Worm (Caenorhabditis elegans): Measurements from ENCODE around the gene fbxb-21.
A peak's percentile ranks its signal among the peaks of the same experiment; 100 is the strongest.
"Not testable (repeated sequence)": the region's sequence is repeated elsewhere in the genome, so short reads cannot be mapped to it uniquely, and the experiment has no call there.

fbxb-21 gene

DNA sequence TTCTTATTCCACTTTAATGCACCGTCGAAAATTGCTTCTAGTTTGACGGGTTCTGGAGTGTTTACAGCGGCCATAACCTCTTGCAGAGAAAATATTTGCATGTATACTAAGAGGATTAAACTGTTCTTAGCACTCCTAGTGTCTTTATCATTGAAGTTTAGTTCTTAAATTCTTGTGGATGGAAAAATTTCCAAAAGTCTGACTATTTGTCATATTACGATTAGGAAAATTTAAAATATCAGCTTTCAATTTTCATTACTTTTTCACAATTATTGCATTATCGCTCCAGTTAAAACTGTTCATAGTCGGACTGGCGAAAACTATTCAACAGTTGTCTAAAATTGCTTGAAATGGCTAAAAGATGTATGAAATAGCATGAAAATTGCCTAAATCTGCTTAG is 12.2 kb upstream of the fbxb-21 start, which contains the start of gene ZC204.13:
TSS of gene ZC204.13 (minus strand) at position 101 of the 400 bp plus-strand sequence.
- TF ChIP-seq daf-19 (GFP tag; conservative IDR thresholded peaks at IDR 0.05); ZK546.5 (tag; optimal IDR thresholded peaks at IDR 0.05); dmd-9 (GFP tag; IDR thresholded peaks at IDR 0.05): not testable (repeated sequence)

DNA sequence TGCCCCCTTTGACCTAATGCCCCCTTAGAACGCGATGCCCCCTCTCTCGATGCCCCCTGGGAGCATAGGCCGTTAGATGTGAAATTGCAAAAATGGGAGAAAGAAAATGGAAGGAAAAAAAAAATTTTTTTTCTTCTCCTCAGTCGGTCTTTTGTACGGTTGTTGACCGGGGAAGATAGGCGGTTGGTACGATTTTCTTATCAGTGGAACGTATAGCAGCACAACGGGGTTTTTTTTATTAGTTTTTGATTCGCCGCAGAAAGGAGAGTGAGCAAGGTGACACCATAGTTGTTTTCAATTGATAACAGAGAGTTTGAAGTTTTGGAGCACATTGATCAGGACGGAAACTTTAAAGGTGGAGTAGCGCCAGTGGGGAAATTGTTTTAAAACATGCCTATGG is 11.1 kb upstream of the fbxb-21 start:
- TF ChIP-seq T26A8.4 (GFP tag; IDR thresholded peaks at IDR 0.05) (0 out of 2 replicates have a peak, but pooled peaks have one; percentile 45), dmd-6 (GFP tag; IDR thresholded peaks at IDR 0.05) (peak; percentile 88), tra-1 (GFP tag; IDR thresholded peaks at IDR 0.05) (peak; percentile 55; the same call in 1 of the 2 replicates), daf-16 (tag; optimal IDR thresholded peaks at IDR 0.05) (peak; percentile 48), php-3 (GFP tag; IDR thresholded peaks at IDR 0.05) (peak; percentile 70), duxl-1 (tag; optimal IDR thresholded peaks at IDR 0.05; ENCODE audit: poor library complexity) (peak; percentile 26), lin-1 (GFP tag; IDR thresholded peaks at IDR 0.05) (peak; percentile 43; the same call in 1 of the 2 replicates), dmd-9 (GFP tag; IDR thresholded peaks at IDR 0.05) (0 out of 2 replicates have a peak, but pooled peaks have one; percentile 27), nhr-41 (GFP tag; IDR thresholded peaks at IDR 0.05) (0 out of 2 replicates have a peak, but pooled peaks have one; percentile 14), nhr-28 (tag; optimal IDR thresholded peaks at IDR 0.05) (peak; percentile 47), hlh-11 (tag; optimal IDR thresholded peaks at IDR 0.05) (peak; percentile 36), pqm-1 (tag; optimal IDR thresholded peaks at IDR 0.05) (peak; percentile 68)
- not testable (repeated sequence) for TF ChIP-seq daf-16 (GFP tag; optimal IDR thresholded peaks at IDR 0.05)

DNA sequence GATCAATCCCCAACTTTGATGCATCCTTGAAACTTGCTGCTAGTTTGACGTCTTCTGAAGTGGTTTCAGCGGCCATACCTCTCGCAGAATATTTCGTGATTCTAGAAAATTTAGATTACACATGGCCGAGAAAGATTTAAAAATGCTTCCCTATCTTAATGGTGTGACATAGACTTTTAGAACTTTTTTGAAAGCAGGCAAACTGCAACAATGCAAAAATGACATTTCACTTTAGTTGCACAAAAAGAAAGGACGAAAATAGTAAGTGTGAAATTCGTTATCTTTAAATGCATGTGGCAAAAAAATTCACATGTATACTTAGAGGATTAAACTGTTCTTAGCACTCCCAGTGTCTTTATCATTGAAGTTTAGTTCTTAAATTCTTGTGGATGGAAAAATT is 8.5 kb upstream of the fbxb-21 start, which contains the start of gene ZC204.12:
TSS of gene ZC204.12 (minus strand) at position 101 of the 400 bp plus-strand sequence.
- TF ChIP-seq tra-1 (GFP tag; IDR thresholded peaks at IDR 0.05) = no peak
- no peak for TF ChIP-seq duxl-1 (tag; optimal IDR thresholded peaks at IDR 0.05; ENCODE audit: poor library complexity)
- no peak for TF ChIP-seq arid-1 (GFP tag; conservative IDR thresholded peaks at IDR 0.05)

DNA sequence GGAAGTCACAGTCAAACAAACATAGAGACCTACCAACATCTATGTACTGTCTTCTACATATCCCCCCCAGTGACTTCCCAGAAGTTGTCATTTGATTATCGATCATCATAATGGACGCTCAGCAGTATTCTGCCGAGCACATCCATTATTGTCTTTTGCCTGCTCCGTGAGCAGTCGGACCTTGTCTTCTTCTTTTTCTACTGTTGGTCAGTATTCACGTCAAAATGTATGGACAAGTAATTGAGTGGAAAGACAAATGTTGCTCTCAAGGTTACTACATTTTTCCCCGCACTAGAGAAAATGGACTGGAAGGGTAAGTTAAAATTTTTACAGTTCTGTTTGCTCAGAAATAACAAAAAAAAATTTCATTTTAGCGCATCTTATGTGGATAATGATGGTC is 6.2 kb upstream of the fbxb-21 start, which contains the start of gene btb-12:
TSS of gene btb-12 (plus strand) at position 301 of the 400 bp plus-strand sequence.
- TF ChIP-seq set-16 (GFP tag; IDR thresholded peaks at IDR 0.05) = no peak
- TF ChIP-seq lin-29 (GFP tag; IDR thresholded peaks at IDR 0.05) = no peak
- TF ChIP-seq duxl-1 (tag; optimal IDR thresholded peaks at IDR 0.05; ENCODE audit: poor library complexity) = no peak
- no peak for TF ChIP-seq aly-2 (tag; optimal IDR thresholded peaks at IDR 0.05)
- no peak for TF ChIP-seq dmd-9 (GFP tag; IDR thresholded peaks at IDR 0.05)
- no peak for TF ChIP-seq nhr-10 (tag; optimal IDR thresholded peaks at IDR 0.05)
- TF ChIP-seq R02D3.7 (tag; optimal IDR thresholded peaks at IDR 0.05) = no peak
- TF ChIP-seq madf-9 (GFP tag; conservative IDR thresholded peaks at IDR 0.05) = no peak
- TF ChIP-seq ctbp-1 (GFP tag; IDR thresholded peaks at IDR 0.05) = no peak
- TF ChIP-seq egl-43 (GFP tag; IDR thresholded peaks at IDR 0.05) = no peak
- TF ChIP-seq ceh-82 (tag; optimal IDR thresholded peaks at IDR 0.05) = no peak

DNA sequence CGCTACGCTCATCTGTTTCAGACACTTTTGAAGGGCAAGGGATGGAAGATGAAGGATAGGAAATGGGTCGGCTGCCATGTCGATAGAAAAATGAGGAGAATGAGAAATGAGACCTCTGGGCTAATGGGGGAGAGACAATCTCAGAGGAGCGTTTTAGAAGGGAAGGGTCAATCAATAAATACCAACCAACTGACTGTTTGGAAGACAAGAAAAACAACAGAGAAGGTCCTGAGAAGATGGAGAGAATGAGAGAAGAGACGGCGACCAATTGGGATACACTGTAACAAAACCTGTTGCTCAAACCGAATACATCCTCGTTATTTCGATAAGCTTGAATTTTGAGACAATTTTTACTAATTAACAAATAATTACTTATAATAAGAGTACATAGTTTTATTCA is 4.7 kb upstream of the fbxb-21 start, which contains the start of gene fbxb-15:
TSS of gene fbxb-15 (minus strand) at position 101 of the 400 bp plus-strand sequence.
- no peak for TF ChIP-seq nhr-11 (tag; optimal IDR thresholded peaks at IDR 0.05)
- TF ChIP-seq egl-43 (GFP tag; IDR thresholded peaks at IDR 0.05) = no peak
- TF ChIP-seq mep-1 (tag; optimal IDR thresholded peaks at IDR 0.05) = no peak

DNA sequence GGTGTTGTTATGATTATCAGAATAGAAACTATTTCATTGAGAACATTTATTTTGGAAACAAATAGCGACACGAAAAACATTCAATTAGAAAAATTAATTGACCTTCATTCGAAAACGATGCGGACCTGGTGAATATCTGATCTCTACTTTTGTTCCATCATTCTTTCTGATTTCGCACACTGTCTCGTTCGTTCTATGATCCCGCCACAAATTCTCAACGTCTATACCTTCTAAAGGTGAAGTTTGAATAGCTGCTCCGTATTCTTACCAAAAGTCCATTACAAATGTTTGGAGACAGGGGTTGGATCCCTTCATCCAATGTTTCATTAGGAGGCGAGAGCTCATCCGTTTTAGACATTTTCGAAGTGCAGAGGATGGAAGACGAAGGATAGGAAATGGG is 3.1 kb upstream of the fbxb-21 start, which contains the start of gene fbxb-16:
TSS of gene fbxb-16 (minus strand) at position 101 of the 400 bp plus-strand sequence.
- no peak for TF ChIP-seq Y48G9A.11 (GFP tag; IDR thresholded peaks at IDR 0.05)
- no peak for TF ChIP-seq R02D3.7 (tag; optimal IDR thresholded peaks at IDR 0.05)
- TF ChIP-seq lin-13 (GFP tag; optimal IDR thresholded peaks at IDR 0.05) = no peak
- TF ChIP-seq F37D6.2 (tag; optimal IDR thresholded peaks at IDR 0.05) = no peak
- TF ChIP-seq mep-1 (tag; optimal IDR thresholded peaks at IDR 0.05) = no peak
- no peak for TF ChIP-seq pqm-1 (tag; optimal IDR thresholded peaks at IDR 0.05)
- no peak for TF ChIP-seq ceh-28 (tag; optimal IDR thresholded peaks at IDR 0.05)
- TF ChIP-seq snpc-1.2 (GFP tag; IDR thresholded peaks at IDR 0.05) = no peak
- TF ChIP-seq Y75B8A.6 (GFP tag; IDR thresholded peaks at IDR 0.05) = no peak
- TF ChIP-seq zip-2 (tag; optimal IDR thresholded peaks at IDR 0.05) = no peak
- no peak for TF ChIP-seq zip-11 (GFP tag; IDR thresholded peaks at IDR 0.05)
- no peak for TF ChIP-seq aha-1 (tag)
- TF ChIP-seq nhr-102 (tag; optimal IDR thresholded peaks at IDR 0.05) = no peak
- TF ChIP-seq zfp-2 (tag; optimal IDR thresholded peaks at IDR 0.05) = no peak
- no peak for TF ChIP-seq ces-1 (GFP tag; optimal IDR thresholded peaks at IDR 0.05)

Measured in whole organism, L4 larva.